Worm (Caenorhabditis elegans): Measurements from ENCODE around the gene pnk-4.

- TF ChIP-seq ama-1 (optimal IDR thresholded peaks at IDR 0.05) = no peak
- no peak for TF ChIP-seq pqm-1 (tag; optimal IDR thresholded peaks at IDR 0.05)
- no peak for TF ChIP-seq lin-39 (tag; optimal IDR thresholded peaks at IDR 0.05)
- TF ChIP-seq hmg-11 (tag; optimal IDR thresholded peaks at IDR 0.05) = no peak
- no peak for TF ChIP-seq ceh-16 (tag; optimal IDR thresholded peaks at IDR 0.05)
Observed at ce11 chrX:5060756-5061155, 26.9 kb upstream of the pnk-4 start, which contains the start of gene C24H10.3.
